Fruit fly (Drosophila melanogaster) whole organism, embryonic: Measurements from ENCODE around the gene CG8112.
A peak's percentile ranks its signal among the peaks of the same experiment; 100 is the strongest.

Source experiments
- B-H1 ChIP-seq: fragments of 200-800 bp; sonication (Bioruptor generic); IDR thresholded peaks from 3 replicates; pipeline ENCODE4 v1.3.6; 2022; ENCODE audit warnings: missing biosample characterization, missing genetic modification characterization
- Bgb ChIP-seq: fragments of 200-800 bp; sonication (Bioruptor generic); IDR thresholded peaks from 2 replicates; pipeline ENCODE4 v1.3.6; 2022; ENCODE audit warnings: missing biosample characterization, missing genetic modification characterization; ENCODE audit not compliant: partially characterized antibody
- CG11456 ChIP-seq: fragments of 200-800 bp; sonication (Bioruptor generic); IDR thresholded peaks from 3 replicates; pipeline ENCODE4 v1.3.6; 2022; ENCODE audit warnings: missing biosample characterization, missing genetic modification characterization
- CG11560 ChIP-seq: fragments of 200-800 bp; sonication (Bioruptor generic); IDR thresholded peaks from 3 replicates; pipeline ENCODE4 v1.3.6; 2022; ENCODE audit warnings: missing biosample characterization, missing genetic modification characterization
- CG12071 ChIP-seq: fragments of 200-800 bp; sonication (Bioruptor generic); optimal IDR thresholded peaks from 3 replicates; lab custom pipeline; 2018; ENCODE audit warnings: missing biosample characterization, mild to moderate bottlenecking, missing genetic modification characterization
- CG12391 ChIP-seq: fragments of 200-800 bp; sonication (Bioruptor generic); optimal IDR thresholded peaks from 3 replicates; lab custom pipeline; 2018; ENCODE audit warnings: missing biosample characterization, mild to moderate bottlenecking, missing genetic modification characterization, moderate library complexity
- CG14860 ChIP-seq: fragments of 200-800 bp; sonication (Bioruptor generic); IDR thresholded peaks from 3 replicates; pipeline ENCODE4 v1.3.6; 2022; ENCODE audit warnings: missing biosample characterization, missing genetic modification characterization; ENCODE audit not compliant: partially characterized antibody
- CG15514 ChIP-seq: fragments of 200-800 bp; sonication (Bioruptor generic); optimal IDR thresholded peaks from 3 replicates; lab custom pipeline; 2017; ENCODE audit warnings: missing biosample characterization, missing genetic modification characterization, mild to moderate bottlenecking, moderate library complexity, missing genetic modification reagents
- CG15696 ChIP-seq: fragments of 200-800 bp; sonication (Bioruptor generic); optimal IDR thresholded peaks from 2 replicates; lab custom pipeline; 2019; ENCODE audit warnings: missing biosample characterization, mild to moderate bottlenecking, missing genetic modification characterization, moderate library complexity
- CG1603 ChIP-seq: fragments of 200-800 bp; sonication (Bioruptor generic); optimal IDR thresholded peaks from 2 replicates; lab custom pipeline; 2019; ENCODE audit warnings: missing biosample characterization, mild to moderate bottlenecking, missing genetic modification characterization, moderate library complexity
- CG18476 ChIP-seq: fragments of 200-800 bp; sonication (Bioruptor generic); optimal IDR thresholded peaks from 2 replicates; lab custom pipeline; 2016; ENCODE audit warnings: missing biosample characterization, mild to moderate bottlenecking, missing genetic modification characterization
- CG30431 ChIP-seq: fragments of 200-800 bp; sonication (Bioruptor generic); optimal IDR thresholded peaks from 2 replicates; lab custom pipeline; 2017; ENCODE audit warnings: missing biosample characterization, missing genetic modification characterization
- CG32532 ChIP-seq: fragments of 200-800 bp; sonication (Bioruptor generic); IDR thresholded peaks from 2 replicates; pipeline ENCODE4 v1.3.6; 2022; ENCODE audit warnings: missing biosample characterization, missing genetic modification characterization
- CG3281 ChIP-seq: fragments of 200-800 bp; sonication (Bioruptor generic); optimal IDR thresholded peaks from 3 replicates; lab custom pipeline; 2017; ENCODE audit warnings: missing biosample characterization, mild to moderate bottlenecking, missing genetic modification characterization
- CG34376 ChIP-seq: fragments of 200-800 bp; sonication (Bioruptor generic); optimal IDR thresholded peaks from 2 replicates; lab custom pipeline; 2018; ENCODE audit warnings: missing biosample characterization, mild to moderate bottlenecking, missing genetic modification characterization
- CG3847 ChIP-seq: fragments of 200-800 bp; sonication (Bioruptor generic); IDR thresholded peaks from 2 replicates; pipeline ENCODE4 v1.3.6; 2022; ENCODE audit warnings: missing biosample characterization, missing genetic modification characterization
- CG4617 ChIP-seq: fragments of 200-800 bp; sonication (Bioruptor generic); optimal IDR thresholded peaks from 3 replicates; lab custom pipeline; 2016; ENCODE audit warnings: missing biosample characterization, missing genetic modification characterization, borderline replicate concordance
- CG8290 ChIP-seq, 3 experiments: fragments of 200-800 bp; sonication (Bioruptor generic); optimal IDR thresholded peaks; 2 replicates each; lab custom pipeline; 2016 to 2019; ENCODE audit warnings: missing biosample characterization in 3 of 3, missing genetic modification characterization in 3 of 3, mild to moderate bottlenecking in 2 of 3, moderate library complexity in 1 of 3
- CG8478 ChIP-seq: fragments of >200 bp; optimal IDR thresholded peaks from 2 replicates; lab custom pipeline; 2018
- Doc3 ChIP-seq: fragments of 200-800 bp; sonication (Bioruptor generic); IDR thresholded peaks from 3 replicates; pipeline ENCODE4 v1.3.6; 2022; ENCODE audit warnings: missing biosample characterization, missing genetic modification characterization; ENCODE audit not compliant: partially characterized antibody
- Fer3 ChIP-seq: fragments of 200-800 bp; sonication (Bioruptor generic); optimal IDR thresholded peaks from 2 replicates; lab custom pipeline; 2018; ENCODE audit warnings: missing biosample characterization, mild to moderate bottlenecking, missing genetic modification characterization, moderate library complexity
- Gug ChIP-seq: fragments of 200-800 bp; sonication (Bioruptor generic); IDR thresholded peaks from 4 replicates; pipeline ENCODE4 v1.3.6; 2022; ENCODE audit warnings: missing biosample characterization, missing genetic modification characterization
- HHEX ChIP-seq: fragments of 200-800 bp; sonication (Bioruptor generic); optimal IDR thresholded peaks from 3 replicates; lab custom pipeline; 2017; ENCODE audit warnings: missing biosample characterization, mild to moderate bottlenecking, missing genetic modification characterization, missing genetic modification reagents
- HmgZ ChIP-seq: fragments of 200-800 bp; sonication (Bioruptor generic); optimal IDR thresholded peaks from 2 replicates; lab custom pipeline; 2018; ENCODE audit warnings: missing biosample characterization, mild to moderate bottlenecking, missing genetic modification characterization
- Hmr ChIP-seq: fragments of 200-800 bp; sonication (Bioruptor generic); optimal IDR thresholded peaks from 3 replicates; lab custom pipeline; 2017; ENCODE audit warnings: mild to moderate bottlenecking, missing biosample characterization, missing genetic modification reagents, missing genetic modification characterization
- Mrtf ChIP-seq: fragments of 200-800 bp; sonication (Bioruptor generic); IDR thresholded peaks from 3 replicates; pipeline ENCODE4 v1.3.6; 2022; ENCODE audit warnings: missing biosample characterization, missing genetic modification characterization
- Sox100B ChIP-seq: fragments of 200-800 bp; sonication (Bioruptor generic); optimal IDR thresholded peaks from 3 replicates; lab custom pipeline; 2018; ENCODE audit warnings: missing biosample characterization, mild to moderate bottlenecking, missing genetic modification characterization
- caup ChIP-seq: fragments of 200-800 bp; sonication (Bioruptor generic); optimal IDR thresholded peaks from 3 replicates; lab custom pipeline; 2017; ENCODE audit warnings: missing biosample characterization, mild to moderate bottlenecking, missing genetic modification characterization, moderate library complexity; ENCODE audit not compliant: severe bottlenecking
- dimm ChIP-seq: fragments of 200-800 bp; sonication (Bioruptor generic); IDR thresholded peaks from 2 replicates; pipeline ENCODE4 v1.3.6; 2022; ENCODE audit warnings: missing biosample characterization, missing genetic modification characterization
- dysf ChIP-seq: fragments of 200-800 bp; sonication (Bioruptor generic); IDR thresholded peaks from 3 replicates; pipeline ENCODE4 v1.3.6; 2022; ENCODE audit warnings: missing biosample characterization, missing genetic modification characterization
- en ChIP-seq: fragments of 200-800 bp; sonication (Bioruptor generic); optimal IDR thresholded peaks from 2 replicates; lab custom pipeline; 2016; ENCODE audit warnings: missing biosample characterization, missing genetic modification characterization
- esg ChIP-seq: fragments of 200-800 bp; sonication (Bioruptor generic); conservative IDR thresholded peaks from 2 replicates; pipeline ENCODE4 v1.3.6; 2022; ENCODE audit warnings: missing biosample characterization, missing genetic modification characterization
- exex ChIP-seq: fragments of 200-800 bp; sonication (Bioruptor generic); optimal IDR thresholded peaks from 4 replicates; lab custom pipeline; 2018; ENCODE audit warnings: missing biosample characterization, mild to moderate bottlenecking, missing genetic modification characterization, moderate library complexity
- fd3F ChIP-seq: fragments of 200-800 bp; sonication (Bioruptor generic); optimal IDR thresholded peaks from 2 replicates; lab custom pipeline; 2018; ENCODE audit warnings: missing biosample characterization, mild to moderate bottlenecking, missing genetic modification characterization, moderate library complexity
- gcm ChIP-seq: fragments of 200-800 bp; sonication (Bioruptor generic); optimal IDR thresholded peaks from 2 replicates; lab custom pipeline; 2019; ENCODE audit warnings: missing biosample characterization, mild to moderate bottlenecking, missing genetic modification characterization, moderate library complexity
- gem ChIP-seq: fragments of 200-800 bp; sonication (Bioruptor generic); optimal IDR thresholded peaks from 2 replicates; lab custom pipeline; 2019; ENCODE audit warnings: missing biosample characterization, mild to moderate bottlenecking, missing genetic modification characterization, moderate library complexity
- ind ChIP-seq: fragments of 200-800 bp; sonication (Bioruptor generic); optimal IDR thresholded peaks from 3 replicates; lab custom pipeline; 2016; ENCODE audit warnings: missing biosample characterization, missing genetic modification characterization
- luna ChIP-seq: fragments of 200-800 bp; sonication (Bioruptor generic); optimal IDR thresholded peaks from 2 replicates; lab custom pipeline; 2016; ENCODE audit warnings: missing biosample characterization, missing genetic modification characterization
- nerfin-1 ChIP-seq: fragments of 200-800 bp; sonication (Bioruptor generic); optimal IDR thresholded peaks from 3 replicates; lab custom pipeline; 2019; ENCODE audit warnings: missing biosample characterization, mild to moderate bottlenecking, missing genetic modification characterization, moderate library complexity
- onecut ChIP-seq: fragments of 200-800 bp; sonication (Bioruptor generic); IDR thresholded peaks from 2 replicates; pipeline ENCODE4 v1.3.6; 2022; ENCODE audit warnings: missing biosample characterization, missing genetic modification characterization
- pita ChIP-seq: fragments of 200-800 bp; sonication (Bioruptor generic); optimal IDR thresholded peaks from 2 replicates; lab custom pipeline; 2017; ENCODE audit warnings: missing biosample characterization, mild to moderate bottlenecking, missing genetic modification characterization
- pnt ChIP-seq: fragments of 200-800 bp; sonication (Bioruptor generic); optimal IDR thresholded peaks from 3 replicates; lab custom pipeline; 2016; ENCODE audit warnings: missing biosample characterization, missing genetic modification characterization
- row ChIP-seq: fragments of 200-800 bp; sonication (Bioruptor generic); IDR thresholded peaks from 3 replicates; pipeline ENCODE4 v1.3.6; 2022; ENCODE audit warnings: missing biosample characterization, missing genetic modification characterization
- sisA ChIP-seq: fragments of 200-800 bp; sonication (Bioruptor generic); IDR thresholded peaks from 2 replicates; pipeline ENCODE4 v1.3.6; 2022; ENCODE audit warnings: missing biosample characterization, missing genetic modification characterization
- sob ChIP-seq: fragments of 200-800 bp; sonication (Bioruptor generic); IDR thresholded peaks from 2 replicates; pipeline ENCODE4 v1.3.6; 2022; ENCODE audit warnings: missing biosample characterization, missing genetic modification characterization
- tup ChIP-seq: fragments of 200-800 bp; sonication (Bioruptor generic); optimal IDR thresholded peaks from 2 replicates; lab custom pipeline; 2016; ENCODE audit warnings: missing biosample characterization, mild to moderate bottlenecking, missing genetic modification characterization, moderate library complexity
- yki ChIP-seq: fragments of >200 bp; optimal IDR thresholded peaks from 3 replicates; lab custom pipeline; 2018
- z ChIP-seq: fragments of 200-800 bp; sonication (Bioruptor generic); IDR thresholded peaks from 3 replicates; pipeline ENCODE4 v1.3.6; 2022; ENCODE audit warnings: missing biosample characterization, missing genetic modification characterization

Gene CG8112

DNA sequence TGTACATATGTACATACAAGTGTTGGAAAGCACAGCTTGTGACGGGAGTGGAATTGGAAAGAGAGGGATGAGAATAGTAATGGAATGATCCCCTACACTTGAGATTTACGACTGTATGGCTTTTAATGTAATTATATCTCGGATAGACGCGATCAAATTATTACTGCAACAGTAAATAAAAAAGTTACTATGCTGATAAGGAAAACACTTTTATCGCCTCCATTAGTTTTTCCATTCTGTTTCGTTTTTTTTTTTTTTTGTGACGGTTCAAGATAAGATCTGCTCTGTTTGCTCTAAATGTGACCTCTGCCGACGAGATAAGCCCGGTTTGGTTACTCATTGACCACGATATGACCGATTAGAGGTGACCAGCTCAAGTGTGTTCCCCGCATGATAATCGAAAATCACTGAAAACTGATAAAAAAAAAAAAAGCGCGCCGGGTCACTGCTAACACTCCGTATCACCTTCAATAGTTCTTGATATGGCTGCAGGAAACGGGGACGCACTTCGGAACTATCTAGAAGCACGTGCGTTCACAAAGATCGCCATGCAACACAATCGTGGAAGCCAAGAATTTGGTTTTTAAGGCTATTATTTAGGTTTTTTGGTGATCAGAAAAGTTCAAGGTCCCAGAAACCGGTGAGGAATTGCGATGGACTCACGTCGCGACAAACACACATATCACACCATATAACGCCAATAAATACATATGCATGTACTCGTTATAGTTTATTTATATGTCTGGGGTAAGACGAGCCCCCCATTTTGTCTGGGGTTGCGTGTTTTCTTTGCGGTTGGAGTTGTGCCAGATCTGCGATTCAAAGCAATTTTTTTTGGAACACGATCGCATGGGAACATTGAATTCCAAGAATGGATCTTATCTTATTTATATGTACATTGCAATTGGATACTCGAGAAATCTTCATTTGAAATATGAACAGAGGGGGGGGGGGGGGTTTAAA is 41.9 kb upstream of the CG8112 start, which contains the start of gene p (continued):
- TF ChIP-seq CG8290 (GFP tag; optimal IDR thresholded peaks at IDR 0.05; lab: Kevin White, UChicago) (peak; percentile 57), CG8290 (tag; optimal IDR thresholded peaks at IDR 0.05; lab: Kevin White, UChicago) (peak in 1 of 2 experiments; percentile 71), row (GFP tag; lab: Robert Waterston, UW) (peak; percentile 47; the same call in 2 of the 3 replicates), caup (peak; percentile 61), esg (GFP tag; lab: Robert Waterston, UW) (no peak), tup (GFP tag; lab: Kevin White, UChicago) (no peak), CG15696 (tag; lab: Kevin White, UChicago) (peak; percentile 40), HmgZ (tag; lab: Kevin White, UChicago) (peak; percentile 37), gcm (GFP tag; lab: Kevin White, UChicago) (peak; percentile 64), onecut (GFP tag; lab: Robert Waterston, UW) (0 out of 2 replicates have a peak, but pooled peaks have one; percentile 12), luna (GFP tag; lab: Kevin White, UChicago) (no peak), Hmr (peak; percentile 51), fd3F (GFP tag; lab: Kevin White, UChicago) (no peak), CG14860 (GFP tag; lab: Robert Waterston, UW) (no peak), CG4617 (GFP tag; lab: Kevin White, UChicago) (no peak), dysf (0 out of 3 replicates have a peak, but pooled peaks have one; percentile 11), sisA (GFP tag; lab: Robert Waterston, UW) (no peak), Mrtf (GFP tag; lab: Robert Waterston, UW) (no peak), CG11456 (GFP tag; lab: Robert Waterston, UW) (0 out of 3 replicates have a peak, but pooled peaks have one; percentile 61), CG12391 (peak; percentile 17), CG11560 (tag; lab: Robert Waterston, UW) (no peak), CG1603 (tag; lab: Kevin White, UChicago) (peak; percentile 18), CG15514 (GFP tag; lab: Kevin White, UChicago) (peak; percentile 4), z (no peak), CG12071 (peak; percentile 34), Bgb (no peak), CG18476 (GFP tag; lab: Kevin White, UChicago) (peak; percentile 27), CG32532 (GFP tag; lab: Robert Waterston, UW) (peak; percentile 55; the same call in 1 of the 2 replicates), Doc3 (GFP tag; lab: Robert Waterston, UW) (no peak), CG34376 (peak; percentile 91), exex (tag; lab: Kevin White, UChicago) (peak; percentile 87), dimm (GFP tag; lab: Robert Waterston, UW) (no peak), Fer3 (tag; lab: Kevin White, UChicago) (peak; percentile 21), pnt (GFP tag; lab: Kevin White, UChicago) (peak; percentile 34), Gug (GFP tag; lab: Robert Waterston, UW) (no peak), B-H1 (GFP tag; lab: Robert Waterston, UW) (no peak; the same call in 2 of the 3 replicates), nerfin-1 (tag; lab: Kevin White, UChicago) (peak; percentile 57), gem (peak; percentile 61), ind (GFP tag; lab: Kevin White, UChicago) (peak; percentile 30), Sox100B (peak; percentile 40), en (GFP tag; lab: Kevin White, UChicago) (no peak), CG3847 (GFP tag; lab: Robert Waterston, UW) (no peak), CG8478 (lab: Kevin White, UChicago) (no peak), yki (lab: Kevin White, UChicago) (no peak), pita (GFP tag; lab: Kevin White, UChicago) (no peak), HHEX (GFP tag; lab: Kevin White, UChicago) (peak; percentile 54), sob (GFP tag; lab: Robert Waterston, UW) (no peak), CG30431 (no peak), CG3281 (GFP tag; lab: Kevin White, UChicago) (peak; percentile 14)
